Fruit fly (Drosophila melanogaster): ENCODE results near the gene PNUTS.
A peak's percentile ranks its signal among the peaks of the same experiment; 100 is the strongest.

The PNUTS gene

DNA sequence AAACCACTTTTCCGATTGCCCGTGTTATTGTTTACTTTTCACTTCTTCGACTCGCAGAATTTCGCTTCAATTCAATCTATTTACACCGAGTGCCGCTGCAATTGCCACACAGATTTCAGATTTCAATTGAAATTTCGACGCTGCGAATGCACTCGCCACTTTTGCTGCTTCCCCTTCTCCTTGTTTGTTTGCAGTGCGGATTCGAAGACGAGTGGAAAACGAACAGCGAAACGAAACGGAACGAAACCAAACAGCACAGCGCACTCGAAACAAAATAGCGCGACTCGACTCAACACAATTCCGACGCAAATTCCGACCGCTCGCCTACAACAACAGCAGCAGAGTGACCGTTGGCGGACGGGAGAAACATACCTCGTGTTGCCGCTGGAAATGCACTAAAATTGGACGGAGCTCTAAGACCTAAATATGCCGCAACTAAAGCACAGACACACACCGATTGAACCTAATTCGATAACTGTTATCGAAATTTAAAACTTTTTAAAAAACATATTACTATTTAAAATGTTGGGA, 19.5 kb upstream of the PNUTS start, which contains the start of gene drongo (continued):
- TF ChIP-seq CG15269 (tag; optimal IDR thresholded peaks at IDR 0.05) (peak; percentile 24), gt (GFP tag; IDR thresholded peaks at IDR 0.05) (no peak), CG10959 (GFP tag; IDR thresholded peaks at IDR 0.05) (no peak), CG7372 (GFP tag; IDR thresholded peaks at IDR 0.05) (no peak), ac (GFP tag; optimal IDR thresholded peaks at IDR 0.05) (no peak), tx (GFP tag; optimal IDR thresholded peaks at IDR 0.05) (no peak), tio (GFP tag; optimal IDR thresholded peaks at IDR 0.05) (no peak), CG14014 (GFP tag; IDR thresholded peaks at IDR 0.05) (peak; percentile 38; the same call in 1 of the 2 replicates), Hmr (GFP tag; optimal IDR thresholded peaks at IDR 0.05) (peak; percentile 81), maf-S (GFP tag; optimal IDR thresholded peaks at IDR 0.05) (no peak), CG1602 (GFP tag; optimal IDR thresholded peaks at IDR 0.05) (no peak), CG13775 (GFP tag; optimal IDR thresholded peaks at IDR 0.05) (no peak), bab2 (GFP tag; optimal IDR thresholded peaks at IDR 0.05) (peak; percentile 27), Drgx (GFP tag; IDR thresholded peaks at IDR 0.05) (0 out of 2 replicates have a peak, but pooled peaks have one; percentile 23), PHDP (tag; optimal IDR thresholded peaks at IDR 0.05) (peak; percentile 55), CG7987 (GFP tag; optimal IDR thresholded peaks at IDR 0.05) (peak; percentile 36), ash1 (GFP tag; optimal IDR thresholded peaks at IDR 0.05) (peak; percentile 37), H15 (GFP tag; IDR thresholded peaks at IDR 0.05) (no peak), pan (optimal IDR thresholded peaks at IDR 0.05) (no peak), pan (GFP tag; optimal IDR thresholded peaks at IDR 0.05 in 1 of 2, IDR thresholded peaks at IDR 0.05 in 1 of 2) (no peak), ems (GFP tag; optimal IDR thresholded peaks at IDR 0.05) (peak; percentile 45), CG18619 (GFP tag; optimal IDR thresholded peaks at IDR 0.05) (peak; percentile 14), amos (GFP tag; IDR thresholded peaks at IDR 0.05; ENCODE audit: partially characterized antibody) (peak; percentile 58; the same call in 1 of the 2 replicates), CG10267 (tag; optimal IDR thresholded peaks at IDR 0.05) (peak; percentile 51), CG18599 (GFP tag; optimal IDR thresholded peaks at IDR 0.05) (peak; percentile 24), hbn (GFP tag; IDR thresholded peaks at IDR 0.05; ENCODE audit: partially characterized antibody) (peak; percentile 25; the same call in 1 of the 2 replicates), CG32772 (GFP tag; IDR thresholded peaks at IDR 0.05) (no peak), cg (GFP tag; optimal IDR thresholded peaks at IDR 0.05) (peak; percentile 80), CG10431 (GFP tag; optimal IDR thresholded peaks at IDR 0.05) (no peak), H2.0 (GFP tag; IDR thresholded peaks at IDR 0.05) (no peak), Bgb (GFP tag; IDR thresholded peaks at IDR 0.05; ENCODE audit: partially characterized antibody) (no peak; the same call in 1 of the 2 replicates), en (GFP tag; optimal IDR thresholded peaks at IDR 0.05) (no peak), CG1792 (GFP tag; optimal IDR thresholded peaks at IDR 0.05) (no peak), Hsf (GFP tag; optimal IDR thresholded peaks at IDR 0.05) (peak; percentile 27), CG9609 (GFP tag; optimal IDR thresholded peaks at IDR 0.05) (peak; percentile 2), CG7556 (GFP tag; optimal IDR thresholded peaks at IDR 0.05) (peak; percentile 4), CG7963 (GFP tag; IDR thresholded peaks at IDR 0.05; ENCODE audit: partially characterized antibody) (no peak), Dad (GFP tag; optimal IDR thresholded peaks at IDR 0.05) (peak; percentile 38), CG43689 (GFP tag; IDR thresholded peaks at IDR 0.05) (0 out of 2 replicates have a peak, but pooled peaks have one; percentile 10), CG17829 (tag; optimal IDR thresholded peaks at IDR 0.05) (peak; percentile 58), CG6654 (GFP tag; optimal IDR thresholded peaks at IDR 0.05) (no peak), caup (GFP tag; optimal IDR thresholded peaks at IDR 0.05; ENCODE audit: severe bottlenecking) (peak; percentile 55), HLH3B (GFP tag; IDR thresholded peaks at IDR 0.05) (no peak; the same call in 1 of the 2 replicates), pum (GFP tag; optimal IDR thresholded peaks at IDR 0.05) (no peak), CG15479 (GFP tag; optimal IDR thresholded peaks at IDR 0.05) (peak; percentile 94), CG4707 (GFP tag; optimal IDR thresholded peaks at IDR 0.05) (peak; percentile 38), danr (GFP tag; IDR thresholded peaks at IDR 0.05) (no peak), CG6689 (GFP tag; IDR thresholded peaks at IDR 0.05) (no peak), CG11085 (GFP tag; IDR thresholded peaks at IDR 0.05) (no peak), pfk (GFP tag; optimal IDR thresholded peaks at IDR 0.05) (peak; percentile 99)

Measured in whole organism, embryonic.